Fruit fly (Drosophila melanogaster) whole organism, prepupa: Measurements from ENCODE around the gene Npc2b.

ENCODE experiments used
- CG34406 ChIP-seq: fragments of 200-800 bp; sonication (Bioruptor generic); optimal IDR thresholded peaks from 3 replicates; lab custom pipeline; 2016; ENCODE audit warnings: missing biosample characterization, missing genetic modification characterization
- Eip78C ChIP-seq: fragments of 200-800 bp; sonication (Bioruptor generic); peaks from one replicate; lab custom pipeline; 2016; ENCODE audit warnings: missing biosample characterization, missing genetic modification characterization
- Gug ChIP-seq: fragments of 200-800 bp; sonication (Bioruptor generic); IDR thresholded peaks from 2 replicates; pipeline ENCODE4 v1.3.6; 2022; ENCODE audit warnings: missing biosample characterization, missing genetic modification characterization
- Lpt ChIP-seq: fragments of 200-800 bp; sonication (Bioruptor generic); optimal IDR thresholded peaks from 3 replicates; lab custom pipeline; 2016; ENCODE audit warnings: missing biosample characterization, missing genetic modification characterization
- Sox102F ChIP-seq: fragments of 200-800 bp; sonication (Bioruptor generic); optimal IDR thresholded peaks from 2 replicates; lab custom pipeline; 2016; ENCODE audit warnings: missing biosample characterization, mild to moderate bottlenecking, missing genetic modification characterization
- Sox15 ChIP-seq: fragments of 200-800 bp; sonication (Bioruptor generic); optimal IDR thresholded peaks from 3 replicates; lab custom pipeline; 2016; ENCODE audit warnings: missing biosample characterization, missing genetic modification characterization
- dsx ChIP-seq: fragments of 200-800 bp; optimal IDR thresholded peaks from 3 replicates; lab custom pipeline; 2019; ENCODE audit warnings: missing biosample characterization, mild to moderate bottlenecking, missing genetic modification characterization, moderate library complexity; ENCODE audit not compliant: poor library complexity, severe bottlenecking
- fd59A ChIP-seq: fragments of 200-800 bp; sonication (Bioruptor generic); optimal IDR thresholded peaks from 2 replicates; lab custom pipeline; 2017; ENCODE audit warnings: missing biosample characterization, mild to moderate bottlenecking, missing genetic modification characterization, missing genetic modification reagents
- lz ChIP-seq: fragments of 200-800 bp; sonication (Bioruptor generic); optimal IDR thresholded peaks from 3 replicates; lab custom pipeline; 2016; ENCODE audit warnings: missing biosample characterization, missing genetic modification characterization
- net ChIP-seq: fragments of 200-800 bp; sonication (Bioruptor generic); optimal IDR thresholded peaks from 3 replicates; lab custom pipeline; 2016; ENCODE audit warnings: missing biosample characterization, missing genetic modification characterization
- topi ChIP-seq: fragments of 200-800 bp; sonication (Bioruptor generic); optimal IDR thresholded peaks from 3 replicates; lab custom pipeline; 2016; ENCODE audit warnings: missing biosample characterization, missing genetic modification characterization

- TF ChIP-seq lz (no peak), Gug (GFP tag; lab: Robert Waterston, UW) (no peak), fd59A (GFP tag; lab: Kevin White, UChicago) (no peak), Eip78C (GFP tag; lab: Kevin White, UChicago) (peak; percentile 49), Lpt (GFP tag; lab: Kevin White, UChicago) (no peak), CG34406 (GFP tag; lab: Kevin White, UChicago) (peak; percentile 22), topi (GFP tag; lab: Kevin White, UChicago) (no peak), Sox15 (GFP tag; lab: Kevin White, UChicago) (no peak), Sox102F (peak; percentile 5), dsx (no peak), net (no peak)
These were observed 48.3 kb upstream of the Npc2b start for dm6 chr3R:14041036-14041435.
